Worm (Caenorhabditis elegans): ENCODE measurements around the gene K04H4.5.

DNA sequence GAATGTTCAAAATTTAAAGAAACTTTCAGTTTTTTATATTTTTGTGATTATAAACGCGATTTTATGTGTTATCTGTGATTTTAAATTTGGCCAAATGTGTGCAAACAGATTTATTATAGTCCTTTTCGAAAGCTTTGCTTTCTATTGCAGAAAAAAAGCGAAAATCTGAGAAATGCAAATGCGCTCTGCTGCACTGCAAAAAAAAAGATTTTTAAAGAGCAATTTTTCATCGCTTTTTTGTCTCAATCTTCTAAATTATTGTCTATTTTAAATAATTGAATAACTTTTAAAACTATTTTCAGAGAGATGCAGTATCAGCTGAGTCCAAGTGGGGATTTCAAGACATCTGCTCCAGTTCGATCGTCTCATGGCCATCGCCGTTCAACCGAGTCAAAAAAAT, 37.1 kb upstream of the K04H4.5 start, which contains the start of gene cpb-1:
- TF ChIP-seq dao-5 (tag; optimal IDR thresholded peaks at IDR 0.05) (no peak), W03F9.2 (tag; optimal IDR thresholded peaks at IDR 0.05) (no peak), him-1 (tag; optimal IDR thresholded peaks at IDR 0.05) (no peak)
